Fruit fly (Drosophila melanogaster) whole organism, embryonic: ENCODE measurements around the gene CAH7.

ENCODE experiments used
- CG10321 ChIP-seq: fragments of 200-800 bp; sonication (Bioruptor generic); IDR thresholded peaks from 2 replicates; pipeline ENCODE4 v1.3.6; 2022; ENCODE audit warnings: missing biosample characterization, missing genetic modification characterization
- CG12391 ChIP-seq: fragments of 200-800 bp; sonication (Bioruptor generic); optimal IDR thresholded peaks from 3 replicates; lab custom pipeline; 2018; ENCODE audit warnings: missing biosample characterization, mild to moderate bottlenecking, missing genetic modification characterization, moderate library complexity
- CG14860 ChIP-seq: fragments of 200-800 bp; sonication (Bioruptor generic); IDR thresholded peaks from 3 replicates; pipeline ENCODE4 v1.3.6; 2022; ENCODE audit warnings: missing biosample characterization, missing genetic modification characterization; ENCODE audit not compliant: partially characterized antibody
- CG17359 ChIP-seq: fragments of 200-800 bp; sonication (Bioruptor generic); optimal IDR thresholded peaks from 3 replicates; lab custom pipeline; 2018; ENCODE audit warnings: missing biosample characterization, mild to moderate bottlenecking, missing genetic modification characterization, moderate library complexity
- CG1792 ChIP-seq: fragments of 200-800 bp; sonication (Bioruptor generic); optimal IDR thresholded peaks from 2 replicates; lab custom pipeline; 2016; ENCODE audit warnings: missing biosample characterization, missing genetic modification characterization
- CG2199 ChIP-seq: fragments of 200-800 bp; sonication (Bioruptor generic); IDR thresholded peaks from 3 replicates; pipeline ENCODE4 v1.3.6; 2022; ENCODE audit warnings: missing biosample characterization, missing genetic modification characterization
- CG2678 ChIP-seq: fragments of 200-800 bp; sonication (Bioruptor generic); optimal IDR thresholded peaks from 3 replicates; lab custom pipeline; 2019; ENCODE audit warnings: missing biosample characterization, mild to moderate bottlenecking, missing genetic modification characterization, moderate library complexity
- CG3163 ChIP-seq: fragments of 200-800 bp; sonication (Bioruptor generic); optimal IDR thresholded peaks from 3 replicates; lab custom pipeline; 2016; ENCODE audit warnings: missing biosample characterization, missing genetic modification characterization
- CG32772 ChIP-seq: fragments of 200-800 bp; sonication (Bioruptor generic); IDR thresholded peaks from 2 replicates; pipeline ENCODE4 v1.3.6; 2022; ENCODE audit warnings: missing biosample characterization, missing genetic modification characterization
- CG43689 ChIP-seq: fragments of 200-800 bp; sonication (Bioruptor generic); IDR thresholded peaks from 2 replicates; pipeline ENCODE4 v1.3.6; 2022; ENCODE audit warnings: missing biosample characterization, missing genetic modification characterization
- CG4707 ChIP-seq: fragments of 200-800 bp; sonication (Bioruptor generic); optimal IDR thresholded peaks from 2 replicates; lab custom pipeline; 2018; ENCODE audit warnings: missing biosample characterization, mild to moderate bottlenecking, missing genetic modification characterization, moderate library complexity
- CG4820 ChIP-seq: fragments of 200-800 bp; sonication (Bioruptor generic); optimal IDR thresholded peaks from 3 replicates; lab custom pipeline; 2016; ENCODE audit warnings: missing biosample characterization, missing genetic modification characterization
- CG5245 ChIP-seq: fragments of 200-800 bp; sonication (Bioruptor generic); optimal IDR thresholded peaks from 3 replicates; lab custom pipeline; 2016; ENCODE audit warnings: missing biosample characterization, missing genetic modification characterization
- CG6683 ChIP-seq: fragments of 200-800 bp; sonication (Bioruptor generic); optimal IDR thresholded peaks from 2 replicates; lab custom pipeline; 2017; ENCODE audit warnings: missing biosample characterization, mild to moderate bottlenecking, missing genetic modification characterization, missing genetic modification reagents
- CG8765 ChIP-seq: fragments of 200-800 bp; sonication (Bioruptor generic); IDR thresholded peaks from 2 replicates; pipeline ENCODE4 v1.3.6; 2022; ENCODE audit warnings: missing biosample characterization, missing genetic modification characterization
- CG9932 ChIP-seq: fragments of 200-800 bp; sonication (Bioruptor generic); IDR thresholded peaks from 2 replicates; pipeline ENCODE4 v1.3.6; 2022; ENCODE audit warnings: missing biosample characterization, missing genetic modification characterization
- Camta ChIP-seq: fragments of 200-800 bp; sonication (Bioruptor generic); optimal IDR thresholded peaks from 2 replicates; lab custom pipeline; 2016; ENCODE audit warnings: missing biosample characterization, missing genetic modification characterization
- CkIIα-i1 ChIP-seq: fragments of 200-800 bp; sonication (Bioruptor generic); IDR thresholded peaks from 2 replicates; pipeline ENCODE4 v1.3.6; 2022; ENCODE audit warnings: missing biosample characterization, missing genetic modification characterization
- D19A ChIP-seq: fragments of 200-800 bp; optimal IDR thresholded peaks from 3 replicates; lab custom pipeline; 2019; ENCODE audit warnings: missing biosample characterization, mild to moderate bottlenecking, missing genetic modification characterization, moderate library complexity
- E2f2 ChIP-seq: fragments of 200-800 bp; sonication (Bioruptor generic); IDR thresholded peaks from 2 replicates; pipeline ENCODE4 v1.3.6; 2022; ENCODE audit warnings: missing biosample characterization, missing genetic modification characterization
- GATAe ChIP-seq: fragments of 200-800 bp; sonication (Bioruptor generic); conservative IDR thresholded peaks from 2 replicates; pipeline ENCODE4 v1.3.6; 2022; ENCODE audit warnings: missing biosample characterization, missing genetic modification characterization
- Hmr ChIP-seq: fragments of 200-800 bp; sonication (Bioruptor generic); optimal IDR thresholded peaks from 3 replicates; lab custom pipeline; 2017; ENCODE audit warnings: mild to moderate bottlenecking, missing biosample characterization, missing genetic modification reagents, missing genetic modification characterization
- Hsf ChIP-seq: fragments of 200-800 bp; sonication (Bioruptor generic); optimal IDR thresholded peaks from 3 replicates; lab custom pipeline; 2016; ENCODE audit warnings: missing biosample characterization, missing genetic modification characterization
- MTF-1 ChIP-seq: fragments of 200-800 bp; sonication (Bioruptor generic); optimal IDR thresholded peaks from 2 replicates; lab custom pipeline; 2018; ENCODE audit warnings: missing biosample characterization, mild to moderate bottlenecking, missing genetic modification characterization, borderline replicate concordance
- Optix ChIP-seq: fragments of 200-800 bp; sonication (Bioruptor generic); IDR thresholded peaks from 3 replicates; pipeline ENCODE4 v1.3.6; 2022; ENCODE audit warnings: missing biosample characterization, missing genetic modification characterization
- Ptx1 ChIP-seq: fragments of 200-800 bp; sonication (Bioruptor generic); IDR thresholded peaks from 2 replicates; pipeline ENCODE4 v1.3.6; 2022; ENCODE audit warnings: missing biosample characterization, missing genetic modification characterization
- Rfx ChIP-seq: fragments of 200-800 bp; sonication (Bioruptor generic); IDR thresholded peaks from 2 replicates; pipeline ENCODE4 v1.3.6; 2022; ENCODE audit warnings: missing biosample characterization, missing genetic modification characterization
- Side ChIP-seq: fragments of 200-800 bp; sonication (Bioruptor generic); optimal IDR thresholded peaks from 2 replicates; lab custom pipeline; 2016; ENCODE audit warnings: missing biosample characterization, missing genetic modification characterization
- Xbp1 ChIP-seq: fragments of 200-800 bp; sonication (Bioruptor generic); optimal IDR thresholded peaks from 3 replicates; lab custom pipeline; 2016; ENCODE audit warnings: missing biosample characterization, mild to moderate bottlenecking, missing genetic modification characterization
- ab ChIP-seq: fragments of 200-800 bp; sonication (Bioruptor generic); optimal IDR thresholded peaks from 2 replicates; lab custom pipeline; 2016; ENCODE audit warnings: missing biosample characterization, missing genetic modification characterization
- ato ChIP-seq: fragments of 200-800 bp; sonication (Bioruptor generic); IDR thresholded peaks from 2 replicates; pipeline ENCODE4 v1.3.6; 2022; ENCODE audit warnings: missing biosample characterization, missing genetic modification characterization; ENCODE audit not compliant: partially characterized antibody
- bowl ChIP-seq: fragments of 200-800 bp; sonication (Bioruptor generic); IDR thresholded peaks from 2 replicates; pipeline ENCODE4 v1.3.6; 2022; ENCODE audit warnings: missing biosample characterization, missing genetic modification characterization
- cad ChIP-seq: fragments of >200 bp; optimal IDR thresholded peaks from 2 replicates; lab custom pipeline; 2017; ENCODE audit warnings: missing biosample characterization, missing genetic modification characterization
- corto ChIP-seq: fragments of 200-800 bp; sonication (Bioruptor generic); optimal IDR thresholded peaks from 2 replicates; lab custom pipeline; 2016; ENCODE audit warnings: missing biosample characterization, mild to moderate bottlenecking, missing genetic modification characterization, moderate library complexity
- danr ChIP-seq: fragments of 200-800 bp; sonication (Bioruptor generic); IDR thresholded peaks from 2 replicates; pipeline ENCODE4 v1.3.6; 2022; ENCODE audit warnings: missing biosample characterization, missing genetic modification characterization
- disco-r ChIP-seq: fragments of 200-800 bp; sonication (Bioruptor generic); optimal IDR thresholded peaks from 2 replicates; lab custom pipeline; 2016; ENCODE audit warnings: missing biosample characterization, missing genetic modification characterization
- emc ChIP-seq: fragments of 200-800 bp; sonication (Bioruptor generic); optimal IDR thresholded peaks from 2 replicates; lab custom pipeline; 2016; ENCODE audit warnings: missing biosample characterization, missing genetic modification characterization
- ems ChIP-seq: fragments of 200-800 bp; sonication (Bioruptor generic); optimal IDR thresholded peaks from 3 replicates; lab custom pipeline; 2016; ENCODE audit warnings: missing biosample characterization, missing genetic modification characterization
- exex ChIP-seq: fragments of 200-800 bp; sonication (Bioruptor generic); optimal IDR thresholded peaks from 4 replicates; lab custom pipeline; 2018; ENCODE audit warnings: missing biosample characterization, mild to moderate bottlenecking, missing genetic modification characterization, moderate library complexity
- ftz-f1 ChIP-seq: fragments of 200-800 bp; sonication (Bioruptor generic); optimal IDR thresholded peaks from 2 replicates; lab custom pipeline; 2016; ENCODE audit warnings: missing biosample characterization, missing genetic modification characterization
- gt ChIP-seq: fragments of 200-800 bp; sonication (Bioruptor generic); IDR thresholded peaks from 2 replicates; pipeline ENCODE4 v1.3.6; 2022; ENCODE audit warnings: missing biosample characterization, missing genetic modification characterization
- insv ChIP-seq, 2 experiments: fragments of 200-800 bp; sonication (Bioruptor generic); optimal IDR thresholded peaks; 3 replicates each; lab custom pipeline; 2016 to 2018; ENCODE audit warnings: missing biosample characterization in 2 of 2, missing genetic modification characterization in 2 of 2
- onecut ChIP-seq: fragments of 200-800 bp; sonication (Bioruptor generic); IDR thresholded peaks from 2 replicates; pipeline ENCODE4 v1.3.6; 2022; ENCODE audit warnings: missing biosample characterization, missing genetic modification characterization
- pnt ChIP-seq: fragments of 200-800 bp; sonication (Bioruptor generic); optimal IDR thresholded peaks from 3 replicates; lab custom pipeline; 2016; ENCODE audit warnings: missing biosample characterization, missing genetic modification characterization
- ranshi ChIP-seq: fragments of 200-800 bp; sonication (Bioruptor generic); IDR thresholded peaks from 2 replicates; pipeline ENCODE4 v1.3.6; 2022; ENCODE audit warnings: missing biosample characterization, missing genetic modification characterization
- shn ChIP-seq: fragments of 200-800 bp; sonication (Bioruptor generic); optimal IDR thresholded peaks from 3 replicates; lab custom pipeline; 2016; ENCODE audit warnings: missing biosample characterization, missing genetic modification characterization
- sob ChIP-seq: fragments of 200-800 bp; sonication (Bioruptor generic); IDR thresholded peaks from 2 replicates; pipeline ENCODE4 v1.3.6; 2022; ENCODE audit warnings: missing biosample characterization, missing genetic modification characterization
- toy ChIP-seq: fragments of 200-800 bp; sonication (Bioruptor generic); IDR thresholded peaks from 2 replicates; pipeline ENCODE4 v1.3.6; 2022; ENCODE audit warnings: missing biosample characterization, missing genetic modification characterization
- trh ChIP-seq: fragments of 200-800 bp; sonication (Bioruptor generic); optimal IDR thresholded peaks from 2 replicates; lab custom pipeline; 2016; ENCODE audit warnings: missing biosample characterization, missing genetic modification characterization
- wek ChIP-seq: fragments of 200-800 bp; sonication (Bioruptor generic); optimal IDR thresholded peaks from 3 replicates; lab custom pipeline; 2018; ENCODE audit warnings: missing biosample characterization, mild to moderate bottlenecking, missing genetic modification characterization, moderate library complexity

CAH7 gene

dm6 chr3R:10144103-10144998 is 32.3 kb downstream of the CAH7 start, which contains the start of the genes TAF1B and Invadolysin (continued):
- TF ChIP-seq CG8765 (no peak), MTF-1 (GFP tag; lab: Kevin White, UChicago) (no peak), CG2199 (GFP tag; lab: Robert Waterston, UW) (no peak), Side (GFP tag; lab: Kevin White, UChicago) (peak; percentile 31), CG10321 (GFP tag; lab: Robert Waterston, UW) (no peak), Rfx (GFP tag; lab: Robert Waterston, UW) (peak; percentile 70), trh (peak; percentile 43), ato (peak; percentile 75), CG32772 (GFP tag; lab: Robert Waterston, UW) (peak; percentile 33; the same call in 1 of the 2 replicates), pnt (GFP tag; lab: Kevin White, UChicago) (no peak), CG9932 (GFP tag; lab: Robert Waterston, UW) (peak; percentile 90), CG12391 (tag; lab: Kevin White, UChicago) (peak; percentile 81), insv (GFP tag; optimal IDR thresholded peaks at IDR 0.05; lab: Kevin White, UChicago) (peak in 1 of 2 experiments; percentile 39), CG17359 (tag; lab: Kevin White, UChicago) (peak; percentile 40), corto (GFP tag; lab: Kevin White, UChicago) (peak; percentile 64), CG4820 (GFP tag; lab: Kevin White, UChicago) (peak; percentile 11), onecut (peak; percentile 26; the same call in 1 of the 2 replicates), sob (GFP tag; lab: Robert Waterston, UW) (peak; percentile 53; the same call in 1 of the 2 replicates), shn (GFP tag; lab: Kevin White, UChicago) (no peak), CG4707 (GFP tag; lab: Kevin White, UChicago) (peak; percentile 62), CG1792 (no peak), Hmr (GFP tag; lab: Kevin White, UChicago) (peak; percentile 78), ems (GFP tag; lab: Kevin White, UChicago) (peak; percentile 42), Hsf (peak; percentile 13), GATAe (GFP tag; lab: Robert Waterston, UW) (no peak), E2f2 (peak; percentile 96), CG2678 (tag; lab: Kevin White, UChicago) (peak; percentile 46), cad (no peak), emc (no peak), CG14860 (GFP tag; lab: Robert Waterston, UW) (peak; percentile 73), toy (GFP tag; lab: Robert Waterston, UW) (no peak), ab (GFP tag; lab: Kevin White, UChicago) (no peak), CkIIα-i1 (no peak), Optix (GFP tag; lab: Robert Waterston, UW) (no peak), wek (GFP tag; lab: Kevin White, UChicago) (peak; percentile 35), disco-r (GFP tag; lab: Kevin White, UChicago) (no peak), CG6683 (GFP tag; lab: Kevin White, UChicago) (no peak), CG5245 (GFP tag; lab: Kevin White, UChicago) (peak; percentile 31), CG43689 (GFP tag; lab: Robert Waterston, UW) (0 out of 2 replicates have a peak, but pooled peaks have one; percentile 14), gt (no peak), Ptx1 (GFP tag; lab: Robert Waterston, UW) (peak; percentile 69), Xbp1 (GFP tag; lab: Kevin White, UChicago) (peak; percentile 63), bowl (GFP tag; lab: Robert Waterston, UW) (no peak), D19A (tag; lab: Kevin White, UChicago) (peak; percentile 40), danr (GFP tag; lab: Robert Waterston, UW) (no peak), exex (tag; lab: Kevin White, UChicago) (peak; percentile 36), Camta (GFP tag; lab: Kevin White, UChicago) (peak; percentile 29), ftz-f1 (GFP tag; lab: Kevin White, UChicago) (peak; percentile 68), ranshi (peak; percentile 37; the same call in 1 of the 2 replicates), CG3163 (GFP tag; lab: Kevin White, UChicago) (peak; percentile 20)
